Fruit fly (Drosophila melanogaster) whole organism, embryonic: Measurements from ENCODE around the gene BomBc3.

ENCODE experiments used
- Bdp1 ChIP-seq: fragments of 200-800 bp; sonication (Bioruptor generic); optimal IDR thresholded peaks from 3 replicates; lab custom pipeline; 2016; ENCODE audit warnings: missing biosample characterization, missing genetic modification characterization
- C15 ChIP-seq: fragments of 200-800 bp; sonication (Bioruptor generic); IDR thresholded peaks from 3 replicates; pipeline ENCODE4 v1.3.6; 2022; ENCODE audit warnings: missing biosample characterization, missing genetic modification characterization
- CG10147 ChIP-seq: fragments of 200-800 bp; sonication (Bioruptor generic); optimal IDR thresholded peaks from 2 replicates; lab custom pipeline; 2019; ENCODE audit warnings: missing biosample characterization, mild to moderate bottlenecking, missing genetic modification characterization, moderate library complexity
- CG10267 ChIP-seq: fragments of 200-800 bp; sonication (Bioruptor generic); optimal IDR thresholded peaks from 2 replicates; lab custom pipeline; 2018; ENCODE audit warnings: missing biosample characterization, mild to moderate bottlenecking, missing genetic modification characterization, moderate library complexity
- CG10274 ChIP-seq: fragments of 200-800 bp; sonication (Bioruptor generic); optimal IDR thresholded peaks from 3 replicates; lab custom pipeline; 2017; ENCODE audit warnings: missing biosample characterization, mild to moderate bottlenecking, missing genetic modification characterization
- CG11085 ChIP-seq: fragments of 200-800 bp; sonication (Bioruptor generic); IDR thresholded peaks from 2 replicates; pipeline ENCODE4 v1.3.6; 2022; ENCODE audit warnings: missing biosample characterization, missing genetic modification characterization
- CG11398 ChIP-seq: fragments of 200-800 bp; sonication (Bioruptor generic); optimal IDR thresholded peaks from 2 replicates; lab custom pipeline; 2016; ENCODE audit warnings: missing biosample characterization, missing genetic modification characterization
- CG11504 ChIP-seq: fragments of 200-800 bp; sonication (Bioruptor generic); optimal IDR thresholded peaks from 3 replicates; lab custom pipeline; 2019; ENCODE audit warnings: missing biosample characterization, mild to moderate bottlenecking, missing genetic modification characterization, moderate library complexity
- CG12071 ChIP-seq: fragments of 200-800 bp; sonication (Bioruptor generic); optimal IDR thresholded peaks from 3 replicates; lab custom pipeline; 2018; ENCODE audit warnings: missing biosample characterization, mild to moderate bottlenecking, missing genetic modification characterization
- CG12155 ChIP-seq: fragments of 200-800 bp; sonication (Bioruptor generic); optimal IDR thresholded peaks from 3 replicates; lab custom pipeline; 2016; ENCODE audit warnings: missing biosample characterization, missing genetic modification characterization
- CG15269 ChIP-seq: fragments of 200-800 bp; sonication (Bioruptor generic); optimal IDR thresholded peaks from 2 replicates; lab custom pipeline; 2018; ENCODE audit warnings: missing biosample characterization, mild to moderate bottlenecking, missing genetic modification characterization, moderate library complexity
- CG18011 ChIP-seq: fragments of 200-800 bp; sonication (Bioruptor generic); optimal IDR thresholded peaks from 2 replicates; lab custom pipeline; 2017; ENCODE audit warnings: missing biosample characterization, missing genetic modification characterization, mild to moderate bottlenecking, moderate library complexity, missing genotype
- CG3163 ChIP-seq: fragments of 200-800 bp; sonication (Bioruptor generic); optimal IDR thresholded peaks from 3 replicates; lab custom pipeline; 2016; ENCODE audit warnings: missing biosample characterization, missing genetic modification characterization
- CG32532 ChIP-seq: fragments of 200-800 bp; sonication (Bioruptor generic); IDR thresholded peaks from 2 replicates; pipeline ENCODE4 v1.3.6; 2022; ENCODE audit warnings: missing biosample characterization, missing genetic modification characterization
- CG33557 ChIP-seq: fragments of 200-800 bp; sonication (Bioruptor generic); optimal IDR thresholded peaks from 2 replicates; lab custom pipeline; 2019; ENCODE audit warnings: missing biosample characterization, mild to moderate bottlenecking, missing genetic modification characterization, moderate library complexity
- CG34422 ChIP-seq: fragments of 200-800 bp; sonication (Bioruptor generic); IDR thresholded peaks from 3 replicates; pipeline ENCODE4 v1.3.6; 2022; ENCODE audit warnings: missing biosample characterization, missing genetic modification characterization
- CG5180 ChIP-seq: fragments of 200-800 bp; sonication (Bioruptor generic); optimal IDR thresholded peaks from 3 replicates; lab custom pipeline; 2017; ENCODE audit warnings: missing biosample characterization, missing genetic modification characterization, mild to moderate bottlenecking, moderate library complexity, missing genetic modification reagents
- CG7928 ChIP-seq: fragments of 200-800 bp; sonication (Bioruptor generic); optimal IDR thresholded peaks from 2 replicates; lab custom pipeline; 2017; ENCODE audit warnings: missing biosample characterization, mild to moderate bottlenecking, missing genetic modification characterization
- Deaf1 ChIP-seq: fragments of 200-800 bp; optimal IDR thresholded peaks from 3 replicates; lab custom pipeline; 2019; ENCODE audit warnings: missing biosample characterization, mild to moderate bottlenecking, missing genetic modification characterization, moderate library complexity
- Doc3 ChIP-seq: fragments of 200-800 bp; sonication (Bioruptor generic); IDR thresholded peaks from 3 replicates; pipeline ENCODE4 v1.3.6; 2022; ENCODE audit warnings: missing biosample characterization, missing genetic modification characterization; ENCODE audit not compliant: partially characterized antibody
- HLHmδ ChIP-seq: fragments of 200-800 bp; sonication (Bioruptor generic); optimal IDR thresholded peaks from 2 replicates; lab custom pipeline; 2018; ENCODE audit warnings: missing biosample characterization, mild to moderate bottlenecking, missing genetic modification characterization, moderate library complexity
- Hmr ChIP-seq: fragments of 200-800 bp; sonication (Bioruptor generic); optimal IDR thresholded peaks from 3 replicates; lab custom pipeline; 2017; ENCODE audit warnings: mild to moderate bottlenecking, missing biosample characterization, missing genetic modification reagents, missing genetic modification characterization
- Hr78 ChIP-seq, 2 experiments: fragments of 200-800 bp in 1 of 2; fragments of >200 bp in 1 of 2; sonication (Bioruptor generic) in 1 of 2; optimal IDR thresholded peaks; 2 replicates each; lab custom pipeline; 2017 to 2019; ENCODE audit warnings: missing biosample characterization in 2 of 2, missing genetic modification characterization in 2 of 2, mild to moderate bottlenecking in 1 of 2, moderate library complexity in 1 of 2
- MESR4 ChIP-seq: fragments of 200-800 bp; sonication (Bioruptor generic); optimal IDR thresholded peaks from 2 replicates; lab custom pipeline; 2018; ENCODE audit warnings: missing biosample characterization, mild to moderate bottlenecking, missing genetic modification characterization, moderate library complexity
- Med ChIP-seq: fragments of 200-800 bp; sonication (Bioruptor generic); peaks from one replicate; lab custom pipeline; 2016; ENCODE audit warnings: missing biosample characterization, missing genetic modification characterization, mild to moderate bottlenecking, inconsistent platforms, moderate library complexity
- Opbp ChIP-seq: fragments of 200-800 bp; sonication (Bioruptor generic); IDR thresholded peaks from 3 replicates; pipeline ENCODE4 v1.3.6; 2022; ENCODE audit warnings: missing biosample characterization, missing genetic modification characterization; ENCODE audit not compliant: partially characterized antibody
- Sox102F ChIP-seq: fragments of 200-800 bp; sonication (Bioruptor generic); optimal IDR thresholded peaks from 2 replicates; lab custom pipeline; 2018; ENCODE audit warnings: missing biosample characterization, mild to moderate bottlenecking, missing genetic modification characterization, moderate library complexity
- Spps ChIP-seq: fragments of 200-800 bp; sonication (Bioruptor generic); optimal IDR thresholded peaks from 2 replicates; lab custom pipeline; 2018; ENCODE audit warnings: missing biosample characterization, mild to moderate bottlenecking, missing genetic modification characterization
- Trl ChIP-seq, 3 experiments: fragments of >200 bp in 2 of 3; fragments of 200-800 bp in 1 of 3; sonication (Bioruptor generic) in 1 of 3; optimal IDR thresholded peaks; 2 replicates in 1 of 3; 3 replicates in 2 of 3; lab custom pipeline; 2016 to 2017; ENCODE audit warnings: missing biosample characterization in 1 of 3, missing genetic modification characterization in 1 of 3
- Vsx1 ChIP-seq: fragments of 200-800 bp; sonication (Bioruptor generic); optimal IDR thresholded peaks from 2 replicates; lab custom pipeline; 2017; ENCODE audit warnings: missing biosample characterization, mild to moderate bottlenecking, missing genetic modification characterization, missing genetic modification reagents
- bbx ChIP-seq: fragments of 200-800 bp; sonication (Bioruptor generic); IDR thresholded peaks from 2 replicates; pipeline ENCODE4 v1.3.6; 2022; ENCODE audit warnings: missing biosample characterization, missing genetic modification characterization; ENCODE audit not compliant: partially characterized antibody
- bigmax ChIP-seq: fragments of 200-800 bp; sonication (Bioruptor generic); optimal IDR thresholded peaks from 2 replicates; lab custom pipeline; 2018; ENCODE audit warnings: missing biosample characterization, mild to moderate bottlenecking, missing genetic modification characterization
- cas ChIP-seq: fragments of 200-800 bp; sonication (Bioruptor generic); IDR thresholded peaks from 2 replicates; pipeline ENCODE4 v1.3.6; 2022; ENCODE audit warnings: missing biosample characterization, missing genetic modification characterization
- chm ChIP-seq: fragments of 200-800 bp; sonication (Bioruptor generic); IDR thresholded peaks from 2 replicates; pipeline ENCODE4 v1.3.6; 2022; ENCODE audit warnings: missing biosample characterization, missing genetic modification characterization
- crol ChIP-seq: fragments of 200-800 bp; sonication (Bioruptor generic); IDR thresholded peaks from 2 replicates; pipeline ENCODE4 v1.3.6; 2022; ENCODE audit warnings: missing biosample characterization, missing genetic modification characterization
- gce ChIP-seq: fragments of 200-800 bp; sonication (Bioruptor generic); IDR thresholded peaks from 3 replicates; pipeline ENCODE4 v1.3.6; 2022; ENCODE audit warnings: missing biosample characterization, missing genetic modification characterization
- gsb ChIP-seq: fragments of 200-800 bp; sonication (Bioruptor generic); IDR thresholded peaks from 2 replicates; pipeline ENCODE4 v1.3.6; 2022; ENCODE audit warnings: missing biosample characterization, missing genetic modification characterization
- hbn ChIP-seq: fragments of 200-800 bp; sonication (Bioruptor generic); IDR thresholded peaks from 2 replicates; pipeline ENCODE4 v1.3.6; 2022; ENCODE audit warnings: missing biosample characterization, missing genetic modification characterization; ENCODE audit not compliant: partially characterized antibody
- ind ChIP-seq: fragments of 200-800 bp; sonication (Bioruptor generic); optimal IDR thresholded peaks from 3 replicates; lab custom pipeline; 2016; ENCODE audit warnings: missing biosample characterization, missing genetic modification characterization
- pnt ChIP-seq: fragments of 200-800 bp; sonication (Bioruptor generic); optimal IDR thresholded peaks from 3 replicates; lab custom pipeline; 2016; ENCODE audit warnings: missing biosample characterization, missing genetic modification characterization
- rib ChIP-seq: fragments of 200-800 bp; sonication (Bioruptor generic); IDR thresholded peaks from 2 replicates; pipeline ENCODE4 v1.3.6; 2022; ENCODE audit warnings: missing biosample characterization, missing genetic modification characterization
- sna ChIP-seq: fragments of 200-800 bp; sonication (Bioruptor generic); IDR thresholded peaks from 2 replicates; pipeline ENCODE4 v1.3.6; 2022; ENCODE audit warnings: missing biosample characterization, missing genetic modification characterization; ENCODE audit not compliant: partially characterized antibody
- sr ChIP-seq: fragments of 200-800 bp; sonication (Bioruptor generic); IDR thresholded peaks from 3 replicates; pipeline ENCODE4 v1.3.6; 2022; ENCODE audit warnings: missing biosample characterization, missing genetic modification characterization
- stwl ChIP-seq: fragments of 200-800 bp; sonication (Bioruptor generic); optimal IDR thresholded peaks from 3 replicates; lab custom pipeline; 2018; ENCODE audit warnings: missing biosample characterization, mild to moderate bottlenecking, missing genetic modification characterization, moderate library complexity

BomBc3 gene

DNA sequence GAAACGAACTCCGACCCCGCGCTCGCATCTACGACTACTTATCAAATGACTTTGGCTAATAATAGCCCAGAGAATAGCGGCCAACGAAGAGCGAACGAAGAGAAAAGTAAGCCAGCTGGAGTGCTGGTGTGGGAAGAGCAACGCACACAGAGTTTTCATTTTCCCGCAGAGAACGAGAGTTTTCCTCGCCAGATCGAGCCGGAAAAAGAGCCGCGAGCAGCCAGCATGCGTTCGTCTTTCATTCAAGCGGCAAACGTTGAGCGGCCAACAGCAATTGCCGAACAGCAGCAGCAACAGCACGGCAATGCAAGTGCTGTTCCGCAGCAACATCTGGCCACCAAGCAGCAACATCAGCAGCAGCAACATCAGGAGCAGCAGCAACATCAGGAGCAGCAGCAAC lies 38.0 kb downstream of the BomBc3 start:
- TF ChIP-seq Bdp1 (GFP tag; lab: Kevin White, UChicago) (no peak), CG10267 (tag; lab: Kevin White, UChicago) (no peak), Deaf1 (tag; lab: Kevin White, UChicago) (peak; percentile 24), MESR4 (no peak), ind (GFP tag; lab: Kevin White, UChicago) (no peak), chm (GFP tag; lab: Robert Waterston, UW) (peak; percentile 60; the same call in 1 of the 2 replicates), CG11398 (GFP tag; lab: Kevin White, UChicago) (no peak), CG10147 (GFP tag; lab: Kevin White, UChicago) (no peak), bigmax (GFP tag; lab: Kevin White, UChicago) (no peak), Vsx1 (GFP tag; lab: Kevin White, UChicago) (peak; percentile 20), gce (GFP tag; lab: Robert Waterston, UW) (no peak), CG11504 (tag; lab: Kevin White, UChicago) (peak; percentile 92), bbx (GFP tag; lab: Robert Waterston, UW) (0 out of 2 replicates have a peak, but pooled peaks have one; percentile 24), CG11085 (GFP tag; lab: Robert Waterston, UW) (no peak), CG33557 (GFP tag; lab: Kevin White, UChicago) (no peak), pnt (no peak), CG12155 (GFP tag; lab: Kevin White, UChicago) (no peak), cas (GFP tag; lab: Robert Waterston, UW) (no peak), sna (GFP tag; lab: Robert Waterston, UW) (no peak), C15 (GFP tag; lab: Robert Waterston, UW) (no peak), CG32532 (GFP tag; lab: Robert Waterston, UW) (peak; percentile 38; the same call in 1 of the 2 replicates), crol (GFP tag; lab: Robert Waterston, UW) (peak; percentile 67), hbn (GFP tag; lab: Robert Waterston, UW) (0 out of 2 replicates have a peak, but pooled peaks have one; percentile 24), stwl (peak; percentile 26), Opbp (GFP tag; lab: Robert Waterston, UW) (0 out of 3 replicates have a peak, but pooled peaks have one; percentile 22), rib (GFP tag; lab: Robert Waterston, UW) (no peak), CG12071 (GFP tag; lab: Kevin White, UChicago) (peak; percentile 8), gsb (GFP tag; lab: Robert Waterston, UW) (peak; percentile 11; the same call in 1 of the 2 replicates), Spps (tag; lab: Kevin White, UChicago) (peak; percentile 5), Sox102F (GFP tag; lab: Kevin White, UChicago) (no peak), Doc3 (GFP tag; lab: Robert Waterston, UW) (0 out of 3 replicates have a peak, but pooled peaks have one; percentile 46), CG34422 (no peak), CG10274 (GFP tag; lab: Kevin White, UChicago) (no peak), CG15269 (no peak), Trl (optimal IDR thresholded peaks at IDR 0.05; lab: Kevin White, UChicago) (peak; percentile 51 to 66), Trl (GFP tag; optimal IDR thresholded peaks at IDR 0.05; lab: Kevin White, UChicago) (no peak), Med (GFP tag; lab: Kevin White, UChicago) (peak; percentile 58), Hr78 (GFP tag; optimal IDR thresholded peaks at IDR 0.05; lab: Kevin White, UChicago) (peak in 1 of 2 experiments; percentile 46), CG18011 (GFP tag; lab: Kevin White, UChicago) (no peak), sr (GFP tag; lab: Robert Waterston, UW) (no peak), CG7928 (GFP tag; lab: Kevin White, UChicago) (no peak), CG5180 (GFP tag; lab: Kevin White, UChicago) (peak; percentile 17), CG3163 (GFP tag; lab: Kevin White, UChicago) (peak; percentile 91), Hmr (GFP tag; lab: Kevin White, UChicago) (no peak), HLHmδ (GFP tag; lab: Kevin White, UChicago) (peak; percentile 40)
- TF ChIP-seq, all 482 proteins: peak for 20
